In the genomic region with DNA sequence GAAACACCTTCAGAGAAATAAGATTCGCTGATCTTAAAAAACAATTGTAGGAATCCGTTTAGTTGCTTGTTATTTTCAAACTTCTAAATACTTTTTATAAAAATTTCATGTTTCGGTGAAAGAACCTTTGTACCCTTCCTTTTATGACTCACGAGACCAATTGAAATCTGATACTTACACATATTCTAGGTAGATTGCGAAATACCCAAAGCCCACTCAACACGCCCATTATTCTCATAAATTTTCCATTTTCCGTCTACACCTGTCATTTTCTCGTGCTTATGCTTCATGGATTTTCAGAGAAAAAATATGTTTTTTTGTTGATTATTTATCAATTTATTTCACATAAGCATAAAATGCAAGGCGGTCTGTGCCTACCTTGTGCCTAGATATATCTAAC, we compare ENCODE assay signal across 5 worm cellular contexts.
A peak's percentile ranks its signal among the peaks of the same experiment; 100 is the strongest.
TF ChIP-seq lines count a peak whose summit lies in the region.

No protein-coding gene starts in this region.

TF ChIP-seq in whole organism, L1 larva, 84 proteins besides CTCF, POLR2A, EP300 and RAD21 (continues in another document):
- TF ChIP-seq isw-1 (GFP tag; IDR thresholded peaks at IDR 0.05; lab: Robert Waterston, UW), result 0 out of 2 replicates have a peak, but pooled peaks have one; percentile 3
- TF ChIP-seq unc-62 (GFP tag; optimal IDR thresholded peaks at IDR 0.05; lab: Kevin White, UChicago), result no peak
- TF ChIP-seq sox-4 (tag; optimal IDR thresholded peaks at IDR 0.05; lab: Kevin White, UChicago), result no peak
- no peak for TF ChIP-seq unc-98 (GFP tag; IDR thresholded peaks at IDR 0.05; lab: Robert Waterston, UW)
- TF ChIP-seq snpc-4 (tag; optimal IDR thresholded peaks at IDR 0.05; lab: Kevin White, UChicago), result no peak
- no peak for TF ChIP-seq ets-5 (GFP tag; IDR thresholded peaks at IDR 0.05; lab: Robert Waterston, UW)
- peak; percentile 44 for TF ChIP-seq lin-14 (GFP tag; optimal IDR thresholded peaks at IDR 0.05; lab: Kevin White, UChicago)
- no peak for TF ChIP-seq nhr-90 (tag; optimal IDR thresholded peaks at IDR 0.05; lab: Kevin White, UChicago; ENCODE audit: poor library complexity)
- no peak for TF ChIP-seq C34B4.2 (tag; optimal IDR thresholded peaks at IDR 0.05; lab: Kevin White, UChicago)
- TF ChIP-seq aly-2 (tag; optimal IDR thresholded peaks at IDR 0.05; lab: Kevin White, UChicago), result no peak
- no peak for TF ChIP-seq nhr-19 (GFP tag; conservative IDR thresholded peaks at IDR 0.05; lab: Robert Waterston, UW)
- TF ChIP-seq nhr-77 (tag; optimal IDR thresholded peaks at IDR 0.05; lab: Kevin White, UChicago), result no peak
- no peak for TF ChIP-seq F16B12.6 (tag; optimal IDR thresholded peaks at IDR 0.05; lab: Kevin White, UChicago)
- TF ChIP-seq fkh-10 (GFP tag; optimal IDR thresholded peaks at IDR 0.05; lab: Kevin White, UChicago), result no peak
- TF ChIP-seq nhr-28 (tag; optimal IDR thresholded peaks at IDR 0.05; lab: Kevin White, UChicago), result no peak
- no peak for TF ChIP-seq pag-3 (tag; optimal IDR thresholded peaks at IDR 0.05; lab: Kevin White, UChicago; ENCODE audit: borderline replicate concordance, insufficient read depth)
- TF ChIP-seq tlp-1 (tag; optimal IDR thresholded peaks at IDR 0.05; lab: Kevin White, UChicago), result no peak

TF ChIP-seq in whole organism, L3 larva, 47 proteins besides CTCF, POLR2A, EP300 and RAD21:
- TF ChIP-seq pha-4 (tag; optimal IDR thresholded peaks at IDR 0.05; lab: Kevin White, UChicago) (no peak), unc-62 (GFP tag; optimal IDR thresholded peaks at IDR 0.05; lab: Kevin White, UChicago) (no peak), elt-1 (tag; optimal IDR thresholded peaks at IDR 0.05; lab: Kevin White, UChicago) (no peak), fkh-10 (GFP tag; optimal IDR thresholded peaks at IDR 0.05; lab: Kevin White, UChicago) (no peak), nhr-11 (tag; optimal IDR thresholded peaks at IDR 0.05; lab: Kevin White, UChicago) (peak; percentile 40), egl-27 (tag; optimal IDR thresholded peaks at IDR 0.05; lab: Kevin White, UChicago) (no peak), nhr-23 (tag; optimal IDR thresholded peaks at IDR 0.05; lab: Kevin White, UChicago) (no peak), ceh-28 (tag; optimal IDR thresholded peaks at IDR 0.05; lab: Kevin White, UChicago) (no peak)

TF ChIP-seq in whole organism, L4 larva, 104 proteins besides CTCF, POLR2A, EP300 and RAD21:
- peak in 1 of 2 experiments; percentile 3 for TF ChIP-seq lsy-2 (tag; optimal IDR thresholded peaks at IDR 0.05; lab: Kevin White, UChicago)
- no peak for TF ChIP-seq set-16 (GFP tag; IDR thresholded peaks at IDR 0.05; lab: Robert Waterston, UW)
- peak; percentile 76 for TF ChIP-seq nhr-11 (tag; optimal IDR thresholded peaks at IDR 0.05; lab: Kevin White, UChicago)
- no peak for TF ChIP-seq rbr-2 (tag; optimal IDR thresholded peaks at IDR 0.05; lab: Kevin White, UChicago)

TF ChIP-seq in whole organism, late embryonic, 69 proteins besides CTCF, POLR2A, EP300 and RAD21:
- TF ChIP-seq ceh-34 (tag; optimal IDR thresholded peaks at IDR 0.05; lab: Kevin White, UChicago) (peak; percentile 69), dmd-4 (tag; optimal IDR thresholded peaks at IDR 0.05; lab: Kevin White, UChicago; ENCODE audit: borderline replicate concordance) (no peak)

TF ChIP-seq in whole organism, young adult, 124 proteins besides CTCF, POLR2A, EP300 and RAD21:
- TF ChIP-seq cebp-1 (GFP tag; IDR thresholded peaks at IDR 0.05; lab: Robert Waterston, UW), result peak; percentile 76
- TF ChIP-seq cebp-1 (tag; optimal IDR thresholded peaks at IDR 0.05; lab: Kevin White, UChicago), result peak; percentile 94
- TF ChIP-seq attf-6 (GFP tag; IDR thresholded peaks at IDR 0.05; lab: Robert Waterston, UW), result no peak
